Worm (Caenorhabditis elegans) whole organism, L4/young adult: ENCODE results near the gene H08J19.1.

Experiments used
- W03F9.2 ChIP-seq: fragments of 150-350 bp; optimal IDR thresholded peaks from 2 replicates; lab custom pipeline; 2014; ENCODE audit warnings: missing biosample characterization, missing genetic modification characterization
- dao-5 ChIP-seq: sonication (generic microtip); optimal IDR thresholded peaks from 2 replicates; lab custom pipeline; 2016; ENCODE audit warnings: missing genotype, missing genetic modification characterization, moderate library complexity, missing compliant biosample characterization
- him-1 ChIP-seq: sonication (generic microtip); optimal IDR thresholded peaks from 2 replicates; lab custom pipeline; 2016; ENCODE audit warnings: missing genotype, missing genetic modification reagents, missing genetic modification characterization, missing compliant biosample characterization

DNA sequence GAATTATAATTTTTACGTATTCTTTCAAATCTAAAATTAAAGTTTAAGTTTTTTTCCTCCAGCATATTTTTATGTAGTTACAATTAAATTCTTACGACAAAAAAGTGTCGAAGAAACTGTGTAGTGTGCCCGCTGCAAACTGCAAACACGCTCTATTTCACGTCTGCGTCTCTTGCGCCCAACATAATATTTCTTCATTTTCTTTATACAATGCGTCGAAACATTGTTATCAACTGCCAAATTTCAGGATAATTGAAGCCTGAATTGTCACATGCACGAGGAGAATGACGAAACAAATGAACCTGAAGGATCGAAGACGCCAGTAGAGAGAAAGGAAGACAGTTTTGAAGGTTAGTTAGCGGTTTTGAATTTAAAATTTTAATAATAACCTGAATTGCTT is 46.5 kb downstream of the H08J19.1 start, which contains the start of gene C03H12.1:
- TF ChIP-seq him-1 (tag; lab: Kevin White, UChicago) (no peak), dao-5 (tag; lab: Kevin White, UChicago) (no peak), W03F9.2 (tag; lab: Kevin White, UChicago) (no peak)
